Fruit fly (Drosophila melanogaster) whole organism, pupa: Measurements from ENCODE around the gene CG3552.

Source experiments
- CG10348 ChIP-seq: fragments of 200-800 bp; sonication (Bioruptor generic); IDR thresholded peaks from 2 replicates; pipeline ENCODE4 v1.3.6; 2022; ENCODE audit warnings: missing biosample characterization, missing genetic modification characterization
- CG15710 ChIP-seq: fragments of 200-800 bp; sonication (Bioruptor generic); optimal IDR thresholded peaks from 2 replicates; lab custom pipeline; 2018; ENCODE audit warnings: missing biosample characterization, mild to moderate bottlenecking, missing genetic modification characterization, moderate library complexity
- CG17806 ChIP-seq: fragments of 200-800 bp; sonication (Bioruptor generic); optimal IDR thresholded peaks from 2 replicates; lab custom pipeline; 2018; ENCODE audit warnings: missing biosample characterization, mild to moderate bottlenecking, missing genetic modification characterization, moderate library complexity
- CG32121 ChIP-seq: fragments of 200-800 bp; sonication (Bioruptor generic); IDR thresholded peaks from 2 replicates; pipeline ENCODE4 v1.3.6; 2022; ENCODE audit warnings: missing biosample characterization, missing genetic modification characterization
- CG34367 ChIP-seq: fragments of 200-800 bp; sonication (Bioruptor generic); optimal IDR thresholded peaks from 2 replicates; lab custom pipeline; 2018; ENCODE audit warnings: missing biosample characterization, mild to moderate bottlenecking, missing genetic modification characterization
- CG4496 ChIP-seq: fragments of 200-800 bp; sonication (Bioruptor generic); IDR thresholded peaks from 3 replicates; pipeline ENCODE4 v1.3.6; 2022; ENCODE audit warnings: missing biosample characterization, missing genetic modification characterization
- CG9948 ChIP-seq: fragments of 200-800 bp; sonication (Bioruptor generic); optimal IDR thresholded peaks from 2 replicates; lab custom pipeline; 2018; ENCODE audit warnings: missing biosample characterization, mild to moderate bottlenecking, missing genetic modification characterization, moderate library complexity
- EcR ChIP-seq: fragments of 200-800 bp; sonication (Bioruptor generic); optimal IDR thresholded peaks from 3 replicates; lab custom pipeline; 2019; ENCODE audit warnings: missing biosample characterization, missing genetic modification characterization, mild to moderate bottlenecking, moderate library complexity, missing genetic modification reagents
- Pif1A ChIP-seq: fragments of 200-800 bp; sonication (Bioruptor generic); optimal IDR thresholded peaks from 3 replicates; lab custom pipeline; 2016; ENCODE audit warnings: missing biosample characterization, missing genetic modification characterization
- fd96Ca ChIP-seq: fragments of 200-800 bp; sonication (Bioruptor generic); IDR thresholded peaks from 3 replicates; pipeline ENCODE4 v1.3.6; 2022; ENCODE audit warnings: missing biosample characterization, missing genetic modification characterization
- gl ChIP-seq: fragments of 200-800 bp; sonication (Bioruptor generic); optimal IDR thresholded peaks from 2 replicates; lab custom pipeline; 2018; ENCODE audit warnings: missing biosample characterization, mild to moderate bottlenecking, missing genetic modification characterization
- rn ChIP-seq: fragments of 200-800 bp; sonication (Bioruptor generic); IDR thresholded peaks from 2 replicates; pipeline ENCODE4 v1.3.6; 2022; ENCODE audit warnings: missing biosample characterization, missing genetic modification characterization

DNA sequence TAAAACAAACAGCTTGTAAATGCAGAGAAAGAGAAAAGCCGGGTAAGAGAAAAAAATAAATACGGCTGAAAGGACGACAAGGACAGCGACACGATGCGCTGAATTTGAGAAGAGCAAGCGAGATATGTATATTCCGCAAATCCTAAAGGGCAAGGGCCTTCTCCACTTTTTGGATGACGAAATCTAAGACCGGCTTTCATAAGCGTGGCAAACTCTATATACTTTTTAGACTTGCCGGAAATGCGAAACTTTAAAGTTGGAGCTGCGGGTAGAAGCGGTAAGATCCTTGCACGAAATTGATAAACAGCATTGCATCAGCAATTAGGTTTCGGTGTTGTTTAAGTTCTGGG, 49.6 kb downstream of the CG3552 start:
- TF ChIP-seq CG4496 (GFP tag; lab: Robert Waterston, UW) (no peak), CG10348 (GFP tag; lab: Robert Waterston, UW) (no peak), CG15710 (tag; lab: Kevin White, UChicago) (no peak), gl (no peak), rn (GFP tag; lab: Robert Waterston, UW) (no peak), CG32121 (GFP tag; lab: Robert Waterston, UW) (no peak), CG17806 (tag; lab: Kevin White, UChicago) (no peak), EcR (GFP tag; lab: Kevin White, UChicago) (peak; percentile 92), fd96Ca (GFP tag; lab: Robert Waterston, UW) (no peak), CG34367 (no peak), CG9948 (tag; lab: Kevin White, UChicago) (no peak), Pif1A (no peak)
